Worm (Caenorhabditis elegans) whole organism, young adult: ENCODE data around the gene set-20.

Experiments
- F22D6.2 ChIP-seq: sonication (generic microtip); optimal IDR thresholded peaks from 2 replicates; lab custom pipeline; 2016; ENCODE audit warnings: mild to moderate bottlenecking, missing genetic modification characterization, missing compliant biosample characterization
- F52B5.7 ChIP-seq: sonication (generic microtip); optimal IDR thresholded peaks from 2 replicates; lab custom pipeline; 2016; ENCODE audit warnings: mild to moderate bottlenecking, missing genetic modification characterization, missing compliant biosample characterization
- F55B11.4 ChIP-seq: sonication (generic microtip); optimal IDR thresholded peaks from 2 replicates; lab custom pipeline; 2016; ENCODE audit warnings: missing compliant biosample characterization, missing genetic modification characterization, borderline replicate concordance; ENCODE audit not compliant: insufficient read depth
- F57A8.1 ChIP-seq: fragments of 200-800 bp; sonication (Bioruptor generic); optimal IDR thresholded peaks from 2 replicates; lab custom pipeline; 2018; ENCODE audit warnings: mild to moderate bottlenecking, missing genetic modification characterization, moderate library complexity, missing compliant biosample characterization
- K11D2.4 ChIP-seq: fragments of 200-800 bp; sonication (Bioruptor generic); IDR thresholded peaks from 2 replicates; pipeline ENCODE4 v1.3.6; 2022; ENCODE audit warnings: missing genetic modification reagents, missing genetic modification characterization, missing compliant biosample characterization
- Y53F4B.3 ChIP-seq: fragments of 200-800 bp; sonication (Bioruptor generic); IDR thresholded peaks from 2 replicates; pipeline ENCODE4 v1.3.6; 2022; ENCODE audit warnings: missing genetic modification reagents, missing genetic modification characterization, missing compliant biosample characterization
- Y67H2A.10 ChIP-seq: fragments of 200-800 bp; sonication (Bioruptor generic); conservative IDR thresholded peaks from 2 replicates; pipeline ENCODE4 v1.3.6; 2022; ENCODE audit warnings: missing genetic modification reagents, missing genetic modification characterization, missing compliant biosample characterization
- akir-1 ChIP-seq: fragments of 200-800 bp; sonication (Bioruptor generic); optimal IDR thresholded peaks from 2 replicates; lab custom pipeline; 2018; ENCODE audit warnings: mild to moderate bottlenecking, missing genetic modification characterization, moderate library complexity, missing compliant biosample characterization
- aptf-2 ChIP-seq: fragments of 200-800 bp; sonication (Bioruptor generic); conservative IDR thresholded peaks from 2 replicates; pipeline ENCODE4 v1.3.6; 2022; ENCODE audit warnings: missing genetic modification reagents, missing genetic modification characterization, missing compliant biosample characterization
- athp-1 ChIP-seq: sonication (generic microtip); optimal IDR thresholded peaks from 2 replicates; lab custom pipeline; 2017; ENCODE audit warnings: mild to moderate bottlenecking, missing genetic modification characterization, missing compliant biosample characterization
- attf-6 ChIP-seq: fragments of 200-800 bp; sonication (Bioruptor generic); IDR thresholded peaks from 2 replicates; pipeline ENCODE4 v1.3.6; 2022; ENCODE audit warnings: missing genetic modification reagents, missing genetic modification characterization, missing compliant biosample characterization
- bed-1 ChIP-seq: fragments of 200-800 bp; sonication (Bioruptor generic); IDR thresholded peaks from 2 replicates; pipeline ENCODE4 v1.3.6; 2022; ENCODE audit warnings: missing genetic modification reagents, missing genetic modification characterization, missing compliant biosample characterization
- ccch-3 ChIP-seq: fragments of 200-800 bp; sonication (Bioruptor generic); optimal IDR thresholded peaks from 2 replicates; lab custom pipeline; 2018; ENCODE audit warnings: mild to moderate bottlenecking, missing genetic modification characterization, missing compliant biosample characterization
- ceh-27 ChIP-seq: fragments of 200-800 bp; sonication (Bioruptor generic); optimal IDR thresholded peaks from 2 replicates; lab custom pipeline; 2018; ENCODE audit warnings: mild to moderate bottlenecking, missing genetic modification characterization, moderate library complexity, missing compliant biosample characterization
- chd-7 ChIP-seq: sonication (generic microtip); optimal IDR thresholded peaks from 2 replicates; lab custom pipeline; 2016; ENCODE audit warnings: mild to moderate bottlenecking, missing genetic modification characterization, moderate library complexity, missing compliant biosample characterization
- efl-1 ChIP-seq: fragments of 150-350 bp; optimal IDR thresholded peaks from 2 replicates; lab custom pipeline; 2014; ENCODE audit warnings: missing biosample characterization, missing genetic modification reagents, missing genetic modification characterization
- egrh-3 ChIP-seq: fragments of 200-800 bp; sonication (Bioruptor generic); IDR thresholded peaks from 2 replicates; pipeline ENCODE4 v1.3.6; 2022; ENCODE audit warnings: missing genetic modification reagents, missing genetic modification characterization, missing compliant biosample characterization
- ets-4 ChIP-seq: fragments of 200-800 bp; sonication (Bioruptor generic); optimal IDR thresholded peaks from 2 replicates; lab custom pipeline; 2018; ENCODE audit warnings: mild to moderate bottlenecking, missing genetic modification characterization, missing compliant biosample characterization
- gei-17 ChIP-seq: fragments of 200-800 bp; sonication (Bioruptor generic); optimal IDR thresholded peaks from 2 replicates; lab custom pipeline; 2018; ENCODE audit warnings: mild to moderate bottlenecking, missing genetic modification characterization, missing compliant biosample characterization
- hlh-26 ChIP-seq: fragments of 200-800 bp; sonication (Bioruptor generic); conservative IDR thresholded peaks from 2 replicates; pipeline ENCODE4 v1.3.6; 2022; ENCODE audit warnings: missing genetic modification reagents, missing genetic modification characterization, missing compliant biosample characterization
- hmg-20 ChIP-seq: fragments of 200-800 bp; sonication (Bioruptor generic); IDR thresholded peaks from 2 replicates; pipeline ENCODE4 v1.3.6; 2022; ENCODE audit warnings: missing genetic modification reagents, missing genetic modification characterization, missing compliant biosample characterization
- lag-1 ChIP-seq: fragments of 200-800 bp; sonication (Bioruptor generic); IDR thresholded peaks from 2 replicates; pipeline ENCODE4 v1.3.6; 2022; ENCODE audit warnings: missing genetic modification reagents, missing genetic modification characterization, missing compliant biosample characterization
- let-607 ChIP-seq, 2 experiments: fragments of 200-800 bp in 1 of 2; sonication (Bioruptor generic) in 1 of 2; sonication (generic microtip) in 1 of 2; optimal IDR thresholded peaks; 2 replicates each; lab custom pipeline; 2016 to 2018; ENCODE audit warnings: mild to moderate bottlenecking in 2 of 2, missing compliant biosample characterization in 2 of 2, missing genetic modification characterization in 2 of 2, moderate library complexity in 2 of 2, missing genotype in 1 of 2
- lin-54 ChIP-seq: fragments of 200-800 bp; sonication (Bioruptor generic); optimal IDR thresholded peaks from 2 replicates; lab custom pipeline; 2018; ENCODE audit warnings: mild to moderate bottlenecking, missing genetic modification characterization, missing compliant biosample characterization
- lsl-1 ChIP-seq: fragments of 200-800 bp; sonication (Bioruptor generic); optimal IDR thresholded peaks from 2 replicates; lab custom pipeline; 2018; ENCODE audit warnings: mild to moderate bottlenecking, missing genetic modification characterization, moderate library complexity, missing compliant biosample characterization
- lsy-27 ChIP-seq: sonication (generic microtip); optimal IDR thresholded peaks from 2 replicates; lab custom pipeline; 2017; ENCODE audit warnings: missing genetic modification characterization, mild to moderate bottlenecking, missing compliant biosample characterization, antibody characterized with exemption, missing genotype, borderline replicate concordance; ENCODE audit not compliant: insufficient read depth
- madf-6 ChIP-seq: fragments of 200-800 bp; sonication (Bioruptor generic); IDR thresholded peaks from 2 replicates; pipeline ENCODE4 v1.3.6; 2022; ENCODE audit warnings: missing genetic modification reagents, missing genetic modification characterization, missing compliant biosample characterization
- nfya-2 ChIP-seq: fragments of 200-800 bp; sonication (Bioruptor generic); IDR thresholded peaks from 2 replicates; pipeline ENCODE4 v1.3.6; 2022; ENCODE audit warnings: missing genetic modification reagents, missing genetic modification characterization, missing compliant biosample characterization
- nfyb-1 ChIP-seq: fragments of 200-800 bp; sonication (Bioruptor generic); IDR thresholded peaks from 2 replicates; pipeline ENCODE4 v1.3.6; 2022; ENCODE audit warnings: missing genetic modification reagents, missing genetic modification characterization, missing compliant biosample characterization
- nhr-179 ChIP-seq: sonication (generic microtip); optimal IDR thresholded peaks from 2 replicates; lab custom pipeline; 2016; ENCODE audit warnings: mild to moderate bottlenecking, missing genetic modification characterization, missing compliant biosample characterization
- nhr-80 ChIP-seq: sonication (generic microtip); optimal IDR thresholded peaks from 2 replicates; lab custom pipeline; 2016; ENCODE audit warnings: missing genetic modification characterization, missing compliant biosample characterization
- nhr-90 ChIP-seq: sonication (generic microtip); optimal IDR thresholded peaks from 2 replicates; lab custom pipeline; 2016; ENCODE audit warnings: missing genotype, mild to moderate bottlenecking, missing genetic modification characterization, missing compliant biosample characterization
- pbrm-1 ChIP-seq: fragments of 200-800 bp; sonication (Bioruptor generic); IDR thresholded peaks from 2 replicates; pipeline ENCODE4 v1.3.6; 2022; ENCODE audit warnings: missing genetic modification reagents, missing genetic modification characterization, missing compliant biosample characterization
- rec-8 ChIP-seq, 2 experiments: sonication (generic microtip); optimal IDR thresholded peaks; 2 replicates each; lab custom pipeline; 2016; ENCODE audit warnings: mild to moderate bottlenecking in 2 of 2, missing genetic modification characterization in 2 of 2, missing genetic modification reagents in 2 of 2, missing genotype in 2 of 2, missing biosample characterization in 1 of 2, missing compliant biosample characterization in 1 of 2, moderate library complexity in 1 of 2
- rpc-1 ChIP-seq, 2 experiments: fragments of 150-350 bp in 1 of 2; sonication (generic microtip) in 1 of 2; optimal IDR thresholded peaks; 2 replicates each; lab custom pipeline; 2014 to 2018; ENCODE audit warnings: missing biosample characterization in 1 of 2, missing genetic modification characterization in 1 of 2, missing genetic modification reagents in 1 of 2, missing genotype in 1 of 2
- ztf-25 ChIP-seq: fragments of 200-800 bp; sonication (Bioruptor generic); IDR thresholded peaks from 2 replicates; pipeline ENCODE4 v1.3.6; 2022; ENCODE audit warnings: missing genetic modification reagents, missing genetic modification characterization, missing compliant biosample characterization
- ztf-28 ChIP-seq: fragments of 200-800 bp; sonication (Bioruptor generic); IDR thresholded peaks from 2 replicates; pipeline ENCODE4 v1.3.6; 2022; ENCODE audit warnings: missing genetic modification reagents, missing genetic modification characterization, missing compliant biosample characterization

Gene set-20

DNA sequence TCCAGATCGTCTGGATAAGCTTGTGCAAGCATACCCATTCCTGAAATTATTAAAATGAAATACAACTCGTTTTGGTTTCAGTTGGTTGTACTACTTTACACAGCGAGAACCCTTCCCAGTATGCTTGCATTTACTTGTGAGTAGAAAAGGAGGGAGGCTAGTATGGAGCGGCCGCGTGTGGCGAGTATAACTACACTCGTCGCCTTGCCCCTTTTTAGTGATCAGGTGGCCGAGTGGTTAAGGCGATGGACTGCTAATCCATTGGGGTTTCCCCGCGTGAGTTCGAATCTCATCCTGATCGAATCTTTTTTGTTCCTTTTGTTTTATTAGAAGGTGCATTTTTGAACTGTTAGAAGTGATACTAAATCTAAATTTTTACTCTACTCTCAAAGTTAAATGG lies 21.9 kb upstream of the set-20 start (continued):
- peak; percentile 92; the same call in 1 of the 2 replicates for TF ChIP-seq nfyb-1 (GFP tag; lab: Robert Waterston, UW)
- 0 out of 2 replicates have a peak, but pooled peaks have one; percentile 24 for TF ChIP-seq Y67H2A.10 (GFP tag; lab: Robert Waterston, UW)
- 0 out of 2 replicates have a peak, but pooled peaks have one; percentile 45 for TF ChIP-seq K11D2.4 (GFP tag; lab: Robert Waterston, UW)
- TF ChIP-seq ztf-25 (GFP tag; lab: Robert Waterston, UW), result peak; percentile 93
- TF ChIP-seq let-607 (tag; optimal IDR thresholded peaks at IDR 0.05; lab: Kevin White, UChicago), result peak; percentile 39 to 47
- peak; percentile 51 for TF ChIP-seq lsy-27
- TF ChIP-seq efl-1, result no peak
- peak; percentile 96 for TF ChIP-seq rpc-1 (optimal IDR thresholded peaks at IDR 0.05; lab: Kevin White, UChicago)
- TF ChIP-seq rpc-1 (tag; optimal IDR thresholded peaks at IDR 0.05; lab: Kevin White, UChicago), result peak; percentile 93
- peak; percentile 75; the same call in 1 of the 2 replicates for TF ChIP-seq ztf-28 (GFP tag; lab: Robert Waterston, UW)
- TF ChIP-seq egrh-3 (GFP tag; lab: Robert Waterston, UW), result 0 out of 2 replicates have a peak, but pooled peaks have one; percentile 41
- peak; percentile 59 for TF ChIP-seq akir-1 (GFP tag; lab: Kevin White, UChicago)
- TF ChIP-seq madf-6, result peak; percentile 63
- no peak for TF ChIP-seq F22D6.2
- no peak for TF ChIP-seq F55B11.4 (tag; lab: Kevin White, UChicago)
- TF ChIP-seq F57A8.1 (GFP tag; lab: Kevin White, UChicago), result peak; percentile 77
- 0 out of 2 replicates have a peak, but pooled peaks have one; percentile 20 for TF ChIP-seq aptf-2 (GFP tag; lab: Robert Waterston, UW)
- peak; percentile 36 for TF ChIP-seq gei-17 (GFP tag; lab: Kevin White, UChicago)
- TF ChIP-seq nhr-80 (tag; lab: Kevin White, UChicago), result no peak
- TF ChIP-seq Y53F4B.3, result peak; percentile 64; the same call in 1 of the 2 replicates
- peak; percentile 41; the same call in 1 of the 2 replicates for TF ChIP-seq attf-6 (GFP tag; lab: Robert Waterston, UW)
- TF ChIP-seq lag-1 (GFP tag; lab: Robert Waterston, UW), result no peak
- peak; percentile 90 for TF ChIP-seq nhr-90
- no peak for TF ChIP-seq lsl-1 (GFP tag; lab: Kevin White, UChicago)
- TF ChIP-seq bed-1 (GFP tag; lab: Robert Waterston, UW), result no peak
- TF ChIP-seq F52B5.7, result peak; percentile 85
- peak; percentile 70 for TF ChIP-seq ceh-27
- peak; percentile 78 for TF ChIP-seq hmg-20
- TF ChIP-seq athp-1 (tag; lab: Kevin White, UChicago), result peak; percentile 74
- TF ChIP-seq nfya-2, result no peak
- TF ChIP-seq nhr-179 (tag; lab: Kevin White, UChicago), result no peak

ce11 chrX:5699555-5699954 lies 13.6 kb upstream of the set-20 start:
- no peak for TF ChIP-seq ets-4 (GFP tag; lab: Kevin White, UChicago)
- no peak for TF ChIP-seq lin-54 (GFP tag; lab: Kevin White, UChicago)
- TF ChIP-seq nfyb-1 (GFP tag; lab: Robert Waterston, UW), result no peak
- no peak for TF ChIP-seq pbrm-1 (GFP tag; lab: Robert Waterston, UW)
- no peak for TF ChIP-seq gei-17 (GFP tag; lab: Kevin White, UChicago)
- no peak for TF ChIP-seq chd-7 (tag; lab: Kevin White, UChicago)
- no peak for TF ChIP-seq hlh-26 (GFP tag; lab: Robert Waterston, UW)
- TF ChIP-seq rec-8 (tag; optimal IDR thresholded peaks at IDR 0.05; lab: Kevin White, UChicago), result no peak
- TF ChIP-seq ccch-3 (GFP tag; lab: Kevin White, UChicago), result no peak
- TF ChIP-seq, all 124 proteins: peak for 0
